Worm (Caenorhabditis elegans) whole organism, mixed stage, embryonic: ENCODE data around the gene srv-32.

Experiments used
- ceh-39 ChIP-seq: fragments of 150-350 bp; optimal IDR thresholded peaks from 2 replicates; lab custom pipeline; 2014; ENCODE audit warnings: missing biosample characterization, missing genetic modification characterization
- ceh-43 ChIP-seq: fragments of 200-800 bp; sonication (Bioruptor generic); optimal IDR thresholded peaks from 2 replicates; lab custom pipeline; 2018; ENCODE audit warnings: mild to moderate bottlenecking, missing genetic modification characterization, moderate library complexity, missing compliant biosample characterization
- ceh-83 ChIP-seq: fragments of 200-800 bp; sonication (Bioruptor generic); optimal IDR thresholded peaks from 2 replicates; lab custom pipeline; 2018; ENCODE audit warnings: mild to moderate bottlenecking, missing genetic modification characterization, missing compliant biosample characterization
- ces-1 ChIP-seq: fragments of 150-350 bp; optimal IDR thresholded peaks from 2 replicates; lab custom pipeline; 2014; ENCODE audit warnings: missing biosample characterization, missing genetic modification reagents, missing genetic modification characterization
- cnd-1 ChIP-seq: fragments of 200-800 bp; sonication (Bioruptor generic); optimal IDR thresholded peaks from 2 replicates; lab custom pipeline; 2018; ENCODE audit warnings: mild to moderate bottlenecking, missing genetic modification characterization, missing compliant biosample characterization
- drap-1 ChIP-seq: fragments of 200-800 bp; sonication (Bioruptor generic); optimal IDR thresholded peaks from 3 replicates; lab custom pipeline; 2018; ENCODE audit warnings: mild to moderate bottlenecking, missing genetic modification characterization, missing compliant biosample characterization
- flh-1 ChIP-seq: fragments of 200-800 bp; sonication (Bioruptor generic); optimal IDR thresholded peaks from 2 replicates; lab custom pipeline; 2018; ENCODE audit warnings: mild to moderate bottlenecking, missing genetic modification characterization, moderate library complexity, missing compliant biosample characterization
- ham-2 ChIP-seq: fragments of 200-800 bp; sonication (Bioruptor generic); optimal IDR thresholded peaks from 2 replicates; lab custom pipeline; 2018; ENCODE audit warnings: mild to moderate bottlenecking, missing genetic modification characterization, missing compliant biosample characterization
- hlh-1 ChIP-seq: fragments of 150-350 bp; optimal IDR thresholded peaks from 2 replicates; lab custom pipeline; 2014; ENCODE audit warnings: missing biosample characterization, missing genetic modification reagents, missing genetic modification characterization
- lin-13 ChIP-seq: fragments of 150-350 bp; optimal IDR thresholded peaks from 2 replicates; lab custom pipeline; 2014; ENCODE audit warnings: missing biosample characterization, missing genetic modification characterization
- lsy-2 ChIP-seq: fragments of 150-350 bp; optimal IDR thresholded peaks from 2 replicates; lab custom pipeline; 2014; ENCODE audit warnings: missing biosample characterization, missing genetic modification characterization
- mab-5 ChIP-seq: fragments of 150-350 bp; optimal IDR thresholded peaks from 2 replicates; lab custom pipeline; 2014; ENCODE audit warnings: missing biosample characterization, missing genetic modification characterization
- mep-1 ChIP-seq: fragments of 150-350 bp; optimal IDR thresholded peaks from 2 replicates; lab custom pipeline; 2017; ENCODE audit warnings: missing biosample characterization, missing genetic modification reagents, missing genetic modification characterization, inconsistent platforms
- nhr-12 ChIP-seq: fragments of 150-350 bp; optimal IDR thresholded peaks from 2 replicates; lab custom pipeline; 2014; ENCODE audit warnings: missing biosample characterization, missing genetic modification characterization
- nhr-2 ChIP-seq: fragments of 150-350 bp; optimal IDR thresholded peaks from 2 replicates; lab custom pipeline; 2014; ENCODE audit warnings: missing biosample characterization, missing genetic modification characterization
- pha-4 ChIP-seq: fragments of 150-350 bp; optimal IDR thresholded peaks from 2 replicates; lab custom pipeline; 2018; ENCODE audit warnings: missing biosample characterization, missing genetic modification reagents, missing genetic modification characterization
- sem-2 ChIP-seq: fragments of 200-800 bp; sonication (Bioruptor generic); optimal IDR thresholded peaks from 2 replicates; lab custom pipeline; 2018; ENCODE audit warnings: mild to moderate bottlenecking, missing genetic modification characterization, missing compliant biosample characterization
- snpc-4 ChIP-seq: fragments of 150-350 bp; optimal IDR thresholded peaks from 2 replicates; lab custom pipeline; 2014; ENCODE audit warnings: missing biosample characterization, missing genetic modification characterization
- tbx-8 ChIP-seq: fragments of 200-800 bp; sonication (Bioruptor generic); optimal IDR thresholded peaks from 2 replicates; lab custom pipeline; 2018; ENCODE audit warnings: mild to moderate bottlenecking, missing genetic modification characterization, moderate library complexity, missing compliant biosample characterization

Gene srv-32

DNA sequence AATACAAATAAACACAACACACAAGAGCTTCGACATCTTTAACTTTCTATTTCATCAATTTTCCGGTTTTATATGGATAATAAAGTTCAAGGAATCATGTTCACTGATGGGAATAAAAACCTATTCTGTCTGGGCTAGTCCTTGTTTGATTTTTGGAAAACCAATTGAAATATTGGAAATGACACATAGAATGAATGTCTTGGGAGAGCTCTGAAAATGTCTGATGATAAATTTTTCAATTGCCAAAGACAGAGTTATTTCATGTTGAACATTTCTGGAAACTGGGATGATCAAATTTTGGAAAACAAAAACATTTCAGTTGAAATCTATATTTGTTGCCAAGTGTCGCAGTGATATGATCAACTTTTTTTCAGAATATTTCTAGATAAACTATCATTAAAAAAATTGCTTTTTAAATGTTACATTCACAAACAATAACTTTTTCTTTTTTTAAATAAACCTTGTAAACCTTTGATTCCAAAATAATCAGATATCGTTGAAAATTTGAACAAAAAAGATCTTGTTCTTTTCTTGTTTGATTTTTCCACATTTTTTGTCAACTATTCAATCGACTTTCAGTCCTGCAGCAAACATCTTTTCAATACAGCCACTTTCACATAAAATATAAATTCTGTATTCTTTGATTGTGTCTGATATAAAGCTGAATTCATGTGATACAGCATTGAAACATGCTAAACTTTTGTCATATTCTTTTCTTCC is 44.4 kb downstream of the srv-32 start, which contains the start of the genes F58F9.6 and F58F9.8:
Gene F58F9.6 (minus strand): TSS at position 101 of the 720 bp plus-strand sequence.
Gene F58F9.8 (plus strand): TSS at position 670 of the 720 bp plus-strand sequence.
- no peak for TF ChIP-seq mab-5
- no peak for TF ChIP-seq cnd-1
- TF ChIP-seq tbx-8 (GFP tag; lab: Kevin White, UChicago) = no peak
- TF ChIP-seq lsy-2 (tag; lab: Kevin White, UChicago) = no peak
- no peak for TF ChIP-seq pha-4 (tag; lab: Kevin White, UChicago)
- TF ChIP-seq ceh-83 (GFP tag; lab: Kevin White, UChicago) = no peak
- TF ChIP-seq snpc-4 (tag; lab: Kevin White, UChicago) = no peak
- no peak for TF ChIP-seq ceh-39
- no peak for TF ChIP-seq mep-1 (tag; lab: Kevin White, UChicago)
- no peak for TF ChIP-seq nhr-12 (tag; lab: Kevin White, UChicago)
- no peak for TF ChIP-seq ham-2 (GFP tag; lab: Kevin White, UChicago)
- no peak for TF ChIP-seq flh-1
- no peak for TF ChIP-seq hlh-1 (tag; lab: Kevin White, UChicago)
- TF ChIP-seq ces-1 (GFP tag; lab: Kevin White, UChicago) = no peak
- no peak for TF ChIP-seq nhr-2 (tag; lab: Kevin White, UChicago)

DNA sequence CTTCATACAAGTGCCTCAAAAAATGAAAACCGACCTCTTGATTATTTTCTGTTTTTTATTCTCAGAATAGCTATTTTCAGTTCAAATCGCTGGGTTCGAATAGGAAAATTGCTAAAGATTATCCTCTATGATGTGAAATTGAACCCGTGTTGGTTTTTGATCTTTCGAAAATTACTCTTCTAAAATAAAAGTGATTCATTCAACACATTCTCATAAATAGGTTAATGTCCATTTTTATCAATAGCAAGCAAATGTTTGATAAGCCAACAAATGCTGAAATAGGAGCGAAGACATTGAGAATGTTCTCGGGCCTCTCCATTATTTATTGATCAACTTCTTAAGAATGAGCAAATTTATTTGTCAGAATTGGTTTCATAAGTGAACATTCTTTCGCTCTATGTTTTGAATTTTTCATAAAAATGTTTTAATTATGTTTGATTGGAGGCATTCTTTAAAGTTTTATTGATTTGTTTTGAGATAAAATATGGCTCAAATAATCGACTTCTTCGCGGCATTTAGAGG is 49.2 kb downstream of the srv-32 start, which contains the start of gene F58F9.3:
Gene F58F9.3 (plus strand): TSS at position 472 of the 522 bp plus-strand sequence.
- TF ChIP-seq lsy-2 (tag; lab: Kevin White, UChicago) (no peak), pha-4 (tag; lab: Kevin White, UChicago) (no peak)

DNA sequence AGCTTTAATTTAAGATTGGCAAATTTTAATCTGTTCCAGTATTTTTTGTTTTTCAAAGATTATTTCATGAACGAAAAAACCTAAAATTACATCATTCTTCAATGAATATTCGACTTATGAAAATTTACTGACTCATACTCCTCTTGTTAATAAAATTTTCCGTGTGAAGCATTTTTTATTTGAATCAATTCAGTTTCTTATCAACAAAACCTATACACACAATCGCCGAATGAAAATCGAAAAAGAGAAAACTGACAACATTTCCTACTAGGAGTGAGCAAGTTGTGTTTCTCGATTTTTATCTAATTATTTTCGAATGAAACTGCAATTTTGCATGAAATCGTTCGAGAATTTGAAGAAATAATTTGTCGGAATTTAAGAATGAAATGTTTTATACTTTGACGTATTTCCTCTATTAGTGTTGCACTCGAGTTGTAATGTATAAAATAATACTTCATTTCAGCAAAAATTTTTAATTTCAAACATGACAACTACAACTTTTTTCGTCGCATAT is 51.4 kb downstream of the srv-32 start, which contains the start of gene F58F9.4:
Gene F58F9.4 (plus strand): TSS at position 464 of the 514 bp plus-strand sequence.
- TF ChIP-seq snpc-4 (tag; lab: Kevin White, UChicago) (no peak), lin-13 (no peak), ceh-43 (no peak), sem-2 (GFP tag; lab: Kevin White, UChicago) (no peak), drap-1 (GFP tag; lab: Kevin White, UChicago) (no peak)
